Fruit fly (Drosophila melanogaster): ENCODE measurements around the gene Grx3.

The Grx3 gene

DNA sequence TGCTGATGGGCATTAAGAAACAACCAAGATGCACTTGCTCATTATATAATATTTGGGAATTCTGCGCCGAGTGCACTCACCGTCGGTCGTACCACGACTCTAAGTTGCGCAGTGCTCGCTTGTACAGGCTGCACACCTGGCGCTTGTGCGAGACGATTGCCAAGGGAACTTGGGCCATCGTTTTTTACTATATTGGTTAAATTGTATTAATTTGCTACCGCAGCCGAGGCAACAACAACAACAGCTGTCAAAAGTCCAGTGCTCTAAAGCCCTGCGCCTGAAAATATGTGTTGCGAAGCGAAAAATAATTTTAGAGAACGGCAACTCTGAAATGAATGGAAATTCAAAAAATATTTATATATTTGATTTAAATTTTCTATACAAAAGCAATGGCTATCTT, 4.5 kb downstream of the Grx3 start, which contains the start of gene ND-B22 (continued):
- TF ChIP-seq CG5180 (GFP tag; optimal IDR thresholded peaks at IDR 0.05) (no peak), CG32772 (GFP tag; IDR thresholded peaks at IDR 0.05) (no peak), fd64A (GFP tag; optimal IDR thresholded peaks at IDR 0.05) (no peak), unpg (GFP tag; optimal IDR thresholded peaks at IDR 0.05) (peak; percentile 19), tio (GFP tag; optimal IDR thresholded peaks at IDR 0.05) (no peak), Trl (optimal IDR thresholded peaks at IDR 0.05) (no peak), Trl (GFP tag; optimal IDR thresholded peaks at IDR 0.05) (peak; percentile 31), peb (GFP tag; IDR thresholded peaks at IDR 0.05) (no peak), CG31441 (GFP tag; IDR thresholded peaks at IDR 0.05) (peak; percentile 39; the same call in 1 of the 2 replicates), tx (GFP tag; optimal IDR thresholded peaks at IDR 0.05) (no peak), fru (optimal IDR thresholded peaks at IDR 0.05) (no peak), CG9817 (tag; optimal IDR thresholded peaks at IDR 0.05) (peak; percentile 40), Dip2 (GFP tag; IDR thresholded peaks at IDR 0.05) (no peak), Bdp1 (GFP tag; optimal IDR thresholded peaks at IDR 0.05) (peak; percentile 66), fd3F (GFP tag; optimal IDR thresholded peaks at IDR 0.05) (no peak), wor (GFP tag; IDR thresholded peaks at IDR 0.05) (no peak), inv (GFP tag; IDR thresholded peaks at IDR 0.05; ENCODE audit: partially characterized antibody) (no peak; the same call in 1 of the 2 replicates), Lim3 (GFP tag; IDR thresholded peaks at IDR 0.05) (no peak), bigmax (GFP tag; optimal IDR thresholded peaks at IDR 0.05) (no peak), CG10321 (GFP tag; IDR thresholded peaks at IDR 0.05) (no peak), luna (GFP tag; optimal IDR thresholded peaks at IDR 0.05) (no peak), emc (GFP tag; optimal IDR thresholded peaks at IDR 0.05) (no peak), BEAF-32 (GFP tag; optimal IDR thresholded peaks at IDR 0.05) (peak; percentile 25), tgo (GFP tag; IDR thresholded peaks at IDR 0.05) (no peak)

DNA sequence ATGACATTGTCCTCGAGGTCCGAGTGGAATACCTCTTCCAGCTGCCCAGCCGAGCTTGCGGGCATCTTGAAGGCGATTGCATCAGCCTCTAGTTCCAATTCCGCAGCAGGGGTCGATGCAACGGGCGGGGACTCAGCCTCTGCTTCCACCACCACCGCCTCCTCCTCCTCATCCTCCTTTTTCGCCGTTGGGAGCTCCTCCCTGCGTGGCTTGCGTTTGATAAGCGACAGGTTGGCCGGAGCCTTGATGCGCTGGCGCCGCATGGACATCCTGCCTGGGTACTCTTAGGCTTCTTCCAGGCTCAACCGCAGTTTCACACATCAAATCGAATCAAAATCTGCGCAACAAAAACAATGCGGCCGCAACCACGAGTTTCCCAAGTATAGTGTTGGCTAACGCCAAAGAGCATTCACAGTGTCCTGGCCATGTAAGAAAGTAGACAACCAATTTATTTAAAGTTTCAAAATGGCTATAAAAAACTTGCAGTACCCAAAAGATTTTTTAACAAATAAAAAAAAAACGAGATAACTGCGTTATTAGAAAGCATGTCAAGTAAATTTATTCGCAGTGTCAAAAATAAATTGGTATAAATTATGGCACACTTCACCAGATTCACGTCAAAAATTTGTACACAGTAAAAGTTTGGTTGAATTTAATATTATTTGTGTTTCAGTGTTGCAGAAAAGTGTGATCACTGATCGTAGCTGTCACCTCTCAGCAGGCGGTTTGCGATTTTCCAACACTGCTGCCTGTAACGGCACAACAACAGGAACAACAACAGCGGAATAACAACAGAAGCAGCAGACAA, 7.4 kb downstream of the Grx3 start, which contains the start of the genes Bdp1 and CG6565:
TSS of gene Bdp1 (minus strand) at position 456 of the 808 bp plus-strand sequence.
TSS of gene CG6565 (plus strand) at position 585 of the 808 bp plus-strand sequence.
- TF ChIP-seq sd (tag; optimal IDR thresholded peaks at IDR 0.05) (peak; percentile 90), gt (GFP tag; IDR thresholded peaks at IDR 0.05) (peak; percentile 81), fd3F (GFP tag; optimal IDR thresholded peaks at IDR 0.05) (peak; percentile 95), CG8281 (tag; optimal IDR thresholded peaks at IDR 0.05) (peak; percentile 86), CG18619 (GFP tag; optimal IDR thresholded peaks at IDR 0.05) (peak; percentile 97), CG13287 (GFP tag; IDR thresholded peaks at IDR 0.05; ENCODE audit: partially characterized antibody) (peak; percentile 44; the same call in 1 of the 2 replicates), BtbVII (GFP tag; optimal IDR thresholded peaks at IDR 0.05) (peak; percentile 93), CG18599 (GFP tag; optimal IDR thresholded peaks at IDR 0.05) (peak; percentile 95), dmrt11E (tag; optimal IDR thresholded peaks at IDR 0.05) (peak; percentile 98), sr (GFP tag; IDR thresholded peaks at IDR 0.05) (peak; percentile 67; the same call in 1 of the 3 replicates), en (GFP tag; optimal IDR thresholded peaks at IDR 0.05) (peak; percentile 94), ash1 (GFP tag; optimal IDR thresholded peaks at IDR 0.05) (no peak), NFAT (GFP tag; IDR thresholded peaks at IDR 0.05) (peak; percentile 90), Bdp1 (GFP tag; optimal IDR thresholded peaks at IDR 0.05) (peak; percentile 96), trem (tag; optimal IDR thresholded peaks at IDR 0.05) (peak; percentile 78), rib (GFP tag; IDR thresholded peaks at IDR 0.05) (peak; percentile 96), sens-2 (GFP tag; IDR thresholded peaks at IDR 0.05) (peak; percentile 82), CG6854 (GFP tag; optimal IDR thresholded peaks at IDR 0.05) (peak; percentile 88), pzg (GFP tag; optimal IDR thresholded peaks at IDR 0.05) (peak; percentile 49), salm (tag; optimal IDR thresholded peaks at IDR 0.05) (peak; percentile 88), Kr (GFP tag; optimal IDR thresholded peaks at IDR 0.05) (no peak), dpn (GFP tag; optimal IDR thresholded peaks at IDR 0.05) (peak; percentile 98 to 99), ac (GFP tag; optimal IDR thresholded peaks at IDR 0.05) (peak; percentile 84), pb (GFP tag; optimal IDR thresholded peaks at IDR 0.05) (peak; percentile 97), fd102C (GFP tag; optimal IDR thresholded peaks at IDR 0.05) (peak; percentile 80), CG3281 (GFP tag; optimal IDR thresholded peaks at IDR 0.05) (peak; percentile 96), CG3838 (GFP tag; optimal IDR thresholded peaks at IDR 0.05) (peak; percentile 95), B-H2 (GFP tag; optimal IDR thresholded peaks at IDR 0.05) (peak; percentile 95)
